Fruit fly (Drosophila melanogaster) whole organism, embryonic: ENCODE data around the gene Polr3I.

ENCODE experiments used
- Asciz ChIP-seq: fragments of 200-800 bp; sonication (Bioruptor generic); optimal IDR thresholded peaks from 2 replicates; lab custom pipeline; 2017; ENCODE audit warnings: missing biosample characterization, mild to moderate bottlenecking, missing genetic modification characterization, missing genetic modification reagents
- CG10209 ChIP-seq: fragments of 200-800 bp; sonication (Bioruptor generic); optimal IDR thresholded peaks from 3 replicates; lab custom pipeline; 2017; ENCODE audit warnings: missing biosample characterization, mild to moderate bottlenecking, missing genetic modification characterization, missing genetic modification reagents
- CG12104 ChIP-seq: fragments of 200-800 bp; sonication (Bioruptor generic); optimal IDR thresholded peaks from 3 replicates; lab custom pipeline; 2016; ENCODE audit warnings: missing biosample characterization, missing genetic modification characterization
- CG12391 ChIP-seq: fragments of 200-800 bp; sonication (Bioruptor generic); optimal IDR thresholded peaks from 3 replicates; lab custom pipeline; 2018; ENCODE audit warnings: missing biosample characterization, mild to moderate bottlenecking, missing genetic modification characterization, moderate library complexity
- CG1602 ChIP-seq: fragments of 200-800 bp; sonication (Bioruptor generic); optimal IDR thresholded peaks from 3 replicates; lab custom pipeline; 2016; ENCODE audit warnings: missing biosample characterization, missing genetic modification characterization
- CG1603 ChIP-seq: fragments of 200-800 bp; sonication (Bioruptor generic); optimal IDR thresholded peaks from 2 replicates; lab custom pipeline; 2019; ENCODE audit warnings: missing biosample characterization, mild to moderate bottlenecking, missing genetic modification characterization, moderate library complexity
- CG18262 ChIP-seq: fragments of 200-800 bp; optimal IDR thresholded peaks from 3 replicates; lab custom pipeline; 2019; ENCODE audit warnings: missing biosample characterization, mild to moderate bottlenecking, missing genetic modification characterization, moderate library complexity
- CG2116 ChIP-seq: fragments of 200-800 bp; sonication (Bioruptor generic); optimal IDR thresholded peaks from 3 replicates; lab custom pipeline; 2018; ENCODE audit warnings: missing biosample characterization, mild to moderate bottlenecking, missing genetic modification characterization
- CG2712 ChIP-seq: fragments of 200-800 bp; optimal IDR thresholded peaks from 3 replicates; lab custom pipeline; 2019; ENCODE audit warnings: missing biosample characterization, mild to moderate bottlenecking, missing genetic modification characterization, moderate library complexity
- CG34224 ChIP-seq: fragments of 200-800 bp; sonication (Bioruptor generic); IDR thresholded peaks from 3 replicates; pipeline ENCODE4 v1.3.6; 2022; ENCODE audit warnings: missing biosample characterization, missing genetic modification characterization; ENCODE audit not compliant: partially characterized antibody
- CG5245 ChIP-seq: fragments of 200-800 bp; sonication (Bioruptor generic); optimal IDR thresholded peaks from 3 replicates; lab custom pipeline; 2016; ENCODE audit warnings: missing biosample characterization, missing genetic modification characterization
- CG8290 ChIP-seq, 3 experiments: fragments of 200-800 bp; sonication (Bioruptor generic); optimal IDR thresholded peaks; 2 replicates each; lab custom pipeline; 2016 to 2019; ENCODE audit warnings: missing biosample characterization in 3 of 3, missing genetic modification characterization in 3 of 3, mild to moderate bottlenecking in 2 of 3, moderate library complexity in 1 of 3
- CG8924 ChIP-seq: fragments of 200-800 bp; optimal IDR thresholded peaks from 3 replicates; lab custom pipeline; 2019; ENCODE audit warnings: missing biosample characterization, mild to moderate bottlenecking, missing genetic modification characterization, moderate library complexity
- Dfd ChIP-seq, 2 experiments: fragments of >200 bp; optimal IDR thresholded peaks; 2 replicates each; lab custom pipeline; 2017; ENCODE audit warnings: missing biosample characterization in 2 of 2, missing genetic modification characterization in 2 of 2
- Doc2 ChIP-seq: fragments of 200-800 bp; sonication (Bioruptor generic); IDR thresholded peaks from 2 replicates; pipeline ENCODE4 v1.3.6; 2022; ENCODE audit warnings: missing biosample characterization, missing genetic modification characterization
- Ets97D ChIP-seq: fragments of 200-800 bp; sonication (Bioruptor generic); optimal IDR thresholded peaks from 3 replicates; lab custom pipeline; 2016; ENCODE audit warnings: missing biosample characterization, missing genetic modification characterization
- H2.0 ChIP-seq: fragments of 200-800 bp; sonication (Bioruptor generic); IDR thresholded peaks from 2 replicates; pipeline ENCODE4 v1.3.6; 2022; ENCODE audit warnings: missing biosample characterization, missing genetic modification characterization
- HLH4C ChIP-seq: fragments of 200-800 bp; sonication (Bioruptor generic); IDR thresholded peaks from 3 replicates; pipeline ENCODE4 v1.3.6; 2022; ENCODE audit warnings: missing biosample characterization, missing genetic modification characterization; ENCODE audit not compliant: partially characterized antibody
- Hsf ChIP-seq: fragments of 200-800 bp; sonication (Bioruptor generic); optimal IDR thresholded peaks from 3 replicates; lab custom pipeline; 2016; ENCODE audit warnings: missing biosample characterization, missing genetic modification characterization
- MBD-R2 ChIP-seq: fragments of 200-800 bp; sonication (Bioruptor generic); IDR thresholded peaks from 2 replicates; pipeline ENCODE4 v1.3.6; 2022; ENCODE audit warnings: missing biosample characterization, missing genetic modification characterization
- MESR4 ChIP-seq: fragments of 200-800 bp; sonication (Bioruptor generic); optimal IDR thresholded peaks from 2 replicates; lab custom pipeline; 2018; ENCODE audit warnings: missing biosample characterization, mild to moderate bottlenecking, missing genetic modification characterization, moderate library complexity
- Meics ChIP-seq: fragments of 200-800 bp; sonication (Bioruptor generic); optimal IDR thresholded peaks from 2 replicates; lab custom pipeline; 2017; ENCODE audit warnings: missing biosample characterization, mild to moderate bottlenecking, missing genetic modification characterization
- Scr ChIP-seq: fragments of 200-800 bp; sonication (Bioruptor generic); IDR thresholded peaks from 2 replicates; pipeline ENCODE4 v1.3.6; 2022; ENCODE audit warnings: missing biosample characterization, missing genetic modification characterization; ENCODE audit not compliant: partially characterized antibody
- Spps ChIP-seq: fragments of 200-800 bp; sonication (Bioruptor generic); optimal IDR thresholded peaks from 2 replicates; lab custom pipeline; 2018; ENCODE audit warnings: missing biosample characterization, mild to moderate bottlenecking, missing genetic modification characterization
- Stat92E ChIP-seq, 3 experiments: fragments of >200 bp in 2 of 3; fragments of 200-800 bp in 1 of 3; sonication (Bioruptor generic) in 1 of 3; optimal IDR thresholded peaks; 2 replicates each; lab custom pipeline; 2017 to 2019; ENCODE audit warnings: missing biosample characterization in 3 of 3, missing genetic modification characterization in 3 of 3, mild to moderate bottlenecking in 1 of 3, moderate library complexity in 1 of 3
- Tbp ChIP-seq: fragments of >200 bp; optimal IDR thresholded peaks from 2 replicates; lab custom pipeline; 2018; ENCODE audit warnings: missing biosample characterization, missing genetic modification characterization
- Trl ChIP-seq, 3 experiments: fragments of >200 bp in 2 of 3; fragments of 200-800 bp in 1 of 3; sonication (Bioruptor generic) in 1 of 3; optimal IDR thresholded peaks; 2 replicates in 1 of 3; 3 replicates in 2 of 3; lab custom pipeline; 2016 to 2017; ENCODE audit warnings: missing biosample characterization in 1 of 3, missing genetic modification characterization in 1 of 3
- abd-A ChIP-seq: fragments of 200-800 bp; sonication (Bioruptor generic); optimal IDR thresholded peaks from 3 replicates; lab custom pipeline; 2019; ENCODE audit warnings: missing biosample characterization, mild to moderate bottlenecking, missing genetic modification characterization, moderate library complexity
- ash1 ChIP-seq: fragments of 200-800 bp; sonication (Bioruptor generic); optimal IDR thresholded peaks from 2 replicates; lab custom pipeline; 2018; ENCODE audit warnings: missing biosample characterization, mild to moderate bottlenecking, missing genetic modification characterization
- dmrt99B ChIP-seq: fragments of 200-800 bp; sonication (Bioruptor generic); optimal IDR thresholded peaks from 2 replicates; lab custom pipeline; 2018; ENCODE audit warnings: missing biosample characterization, mild to moderate bottlenecking, missing genetic modification characterization, moderate library complexity
- en ChIP-seq: fragments of 200-800 bp; sonication (Bioruptor generic); optimal IDR thresholded peaks from 2 replicates; lab custom pipeline; 2016; ENCODE audit warnings: missing biosample characterization, missing genetic modification characterization
- fd102C ChIP-seq: fragments of 200-800 bp; sonication (Bioruptor generic); optimal IDR thresholded peaks from 2 replicates; lab custom pipeline; 2018; ENCODE audit warnings: missing biosample characterization, mild to moderate bottlenecking, missing genetic modification characterization, moderate library complexity
- fu2 ChIP-seq: fragments of 200-800 bp; sonication (Bioruptor generic); optimal IDR thresholded peaks from 2 replicates; lab custom pipeline; 2016; ENCODE audit warnings: missing biosample characterization, missing genetic modification characterization
- gcm ChIP-seq: fragments of 200-800 bp; sonication (Bioruptor generic); optimal IDR thresholded peaks from 2 replicates; lab custom pipeline; 2019; ENCODE audit warnings: missing biosample characterization, mild to moderate bottlenecking, missing genetic modification characterization, moderate library complexity
- inv ChIP-seq: fragments of 200-800 bp; sonication (Bioruptor generic); IDR thresholded peaks from 2 replicates; pipeline ENCODE4 v1.3.6; 2022; ENCODE audit warnings: missing biosample characterization, missing genetic modification characterization; ENCODE audit not compliant: partially characterized antibody
- kah ChIP-seq: fragments of 200-800 bp; sonication (Bioruptor generic); optimal IDR thresholded peaks from 2 replicates; lab custom pipeline; 2018; ENCODE audit warnings: missing biosample characterization, mild to moderate bottlenecking, missing genetic modification characterization
- ken ChIP-seq: fragments of 200-800 bp; sonication (Bioruptor generic); IDR thresholded peaks from 3 replicates; pipeline ENCODE4 v1.3.6; 2022; ENCODE audit warnings: missing biosample characterization, missing genetic modification characterization
- knrl ChIP-seq: fragments of 200-800 bp; sonication (Bioruptor generic); IDR thresholded peaks from 3 replicates; pipeline ENCODE4 v1.3.6; 2022; ENCODE audit warnings: missing biosample characterization, missing genetic modification characterization; ENCODE audit not compliant: partially characterized antibody
- mam ChIP-seq: fragments of 200-800 bp; sonication (Bioruptor generic); optimal IDR thresholded peaks from 3 replicates; lab custom pipeline; 2016; ENCODE audit warnings: missing biosample characterization, missing genetic modification characterization
- oc ChIP-seq: fragments of 200-800 bp; sonication (Bioruptor generic); optimal IDR thresholded peaks from 2 replicates; lab custom pipeline; 2018; ENCODE audit warnings: missing biosample characterization, mild to moderate bottlenecking, missing genetic modification characterization, moderate library complexity
- odd ChIP-seq: fragments of 200-800 bp; sonication (Bioruptor generic); optimal IDR thresholded peaks from 2 replicates; lab custom pipeline; 2017; ENCODE audit warnings: missing biosample characterization, mild to moderate bottlenecking, missing genetic modification characterization
- salm ChIP-seq: fragments of 200-800 bp; sonication (Bioruptor generic); optimal IDR thresholded peaks from 2 replicates; lab custom pipeline; 2018; ENCODE audit warnings: missing biosample characterization, mild to moderate bottlenecking, missing genetic modification characterization
- tgo ChIP-seq: fragments of 200-800 bp; sonication (Bioruptor generic); IDR thresholded peaks from 3 replicates; pipeline ENCODE4 v1.3.6; 2022; ENCODE audit warnings: missing biosample characterization, missing genetic modification characterization
- tio ChIP-seq: fragments of 200-800 bp; sonication (Bioruptor generic); optimal IDR thresholded peaks from 2 replicates; lab custom pipeline; 2017; ENCODE audit warnings: missing biosample characterization, missing genetic modification characterization, inconsistent platforms
- unc-4 ChIP-seq: fragments of 200-800 bp; sonication (Bioruptor generic); IDR thresholded peaks from 2 replicates; pipeline ENCODE4 v1.3.6; 2022; ENCODE audit warnings: missing biosample characterization, missing genetic modification characterization; ENCODE audit not compliant: partially characterized antibody
- z ChIP-seq: fragments of 200-800 bp; sonication (Bioruptor generic); IDR thresholded peaks from 3 replicates; pipeline ENCODE4 v1.3.6; 2022; ENCODE audit warnings: missing biosample characterization, missing genetic modification characterization
- zen ChIP-seq: fragments of 200-800 bp; sonication (Bioruptor generic); optimal IDR thresholded peaks from 3 replicates; lab custom pipeline; 2018; ENCODE audit warnings: missing biosample characterization, mild to moderate bottlenecking, missing genetic modification characterization, moderate library complexity

The Polr3I gene

DNA sequence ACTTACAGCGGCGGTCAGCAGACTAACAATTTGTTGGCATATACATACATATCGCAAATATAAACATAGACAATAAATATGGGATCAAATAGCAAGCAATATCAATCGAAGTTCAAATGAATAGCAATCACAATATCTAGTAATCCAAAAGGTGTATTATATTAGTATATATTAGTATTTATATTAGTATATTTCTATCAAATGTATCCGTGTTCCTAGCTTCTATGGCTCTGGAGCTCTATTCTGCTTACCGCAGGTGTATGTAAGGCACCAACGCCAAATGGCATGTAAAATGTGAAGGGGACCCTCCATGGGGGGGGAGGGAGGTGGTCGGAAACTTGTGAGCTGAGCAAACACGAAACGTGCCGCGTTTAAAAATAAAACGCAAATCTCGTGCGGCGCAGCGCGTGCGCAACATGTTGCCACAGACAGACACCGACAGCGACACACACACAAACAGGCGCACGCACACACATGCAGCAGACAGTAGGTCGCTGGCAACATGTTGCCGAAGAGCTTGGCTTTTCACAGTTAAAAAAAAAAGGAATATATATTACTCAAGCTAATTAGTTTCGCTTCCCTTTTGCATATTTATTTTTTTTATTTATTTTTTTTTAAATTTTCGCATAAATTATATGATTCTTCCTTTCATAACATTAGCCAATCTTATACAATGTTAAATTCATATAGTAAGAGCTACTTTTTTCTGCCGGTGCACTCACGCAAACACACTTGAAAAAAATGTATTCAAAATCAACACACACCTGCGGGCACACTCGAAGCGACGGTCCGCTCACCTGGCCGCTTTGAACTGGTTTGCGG, 46.3 kb downstream of the Polr3I start (continued):
- peak; percentile 63 for TF ChIP-seq CG12391 (tag; lab: Kevin White, UChicago)
- peak; percentile 55 for TF ChIP-seq Asciz (GFP tag; lab: Kevin White, UChicago)
- TF ChIP-seq fd102C (GFP tag; lab: Kevin White, UChicago) = no peak
- peak; percentile 26 for TF ChIP-seq zen
- peak; percentile 19 for TF ChIP-seq Hsf (GFP tag; lab: Kevin White, UChicago)
- TF ChIP-seq Meics (GFP tag; lab: Kevin White, UChicago) = peak; percentile 67
- no peak for TF ChIP-seq CG2116
- TF ChIP-seq CG10209 (GFP tag; lab: Kevin White, UChicago) = peak; percentile 55
- TF ChIP-seq z (GFP tag; lab: Robert Waterston, UW) = no peak
- peak; percentile 50 for TF ChIP-seq CG12104
- peak; percentile 12 for TF ChIP-seq Ets97D (GFP tag; lab: Kevin White, UChicago)
- TF ChIP-seq ken (GFP tag; lab: Robert Waterston, UW) = no peak
- TF ChIP-seq knrl (GFP tag; lab: Robert Waterston, UW) = no peak
- TF ChIP-seq fu2 (GFP tag; lab: Kevin White, UChicago) = no peak
- TF ChIP-seq MBD-R2 (GFP tag; lab: Robert Waterston, UW) = peak; percentile 27; the same call in 1 of the 2 replicates
- peak; percentile 73 for TF ChIP-seq oc (tag; lab: Kevin White, UChicago)
- no peak for TF ChIP-seq Stat92E (GFP tag; optimal IDR thresholded peaks at IDR 0.05; lab: Kevin White, UChicago)
- peak; percentile 39 for TF ChIP-seq CG1602 (GFP tag; lab: Kevin White, UChicago)
- peak; percentile 41 for TF ChIP-seq mam (GFP tag; lab: Kevin White, UChicago)
- TF ChIP-seq Trl (optimal IDR thresholded peaks at IDR 0.05; lab: Kevin White, UChicago) = no peak
- peak; percentile 24 for TF ChIP-seq Trl (GFP tag; optimal IDR thresholded peaks at IDR 0.05; lab: Kevin White, UChicago)
- peak; percentile 2 for TF ChIP-seq CG1603 (tag; lab: Kevin White, UChicago)
- TF ChIP-seq CG18262 (tag; lab: Kevin White, UChicago) = peak; percentile 50
- no peak for TF ChIP-seq abd-A (tag; lab: Kevin White, UChicago)
- TF ChIP-seq HLH4C (GFP tag; lab: Robert Waterston, UW) = no peak
- peak; percentile 49 for TF ChIP-seq salm (tag; lab: Kevin White, UChicago)
- peak; percentile 84 for TF ChIP-seq dmrt99B (tag; lab: Kevin White, UChicago)
- TF ChIP-seq CG8290 (GFP tag; optimal IDR thresholded peaks at IDR 0.05; lab: Kevin White, UChicago) = no peak
- TF ChIP-seq CG8290 (tag; optimal IDR thresholded peaks at IDR 0.05; lab: Kevin White, UChicago) = peak in 1 of 2 experiments; percentile 21
- TF ChIP-seq ash1 (GFP tag; lab: Kevin White, UChicago) = no peak
- TF ChIP-seq gcm (GFP tag; lab: Kevin White, UChicago) = peak; percentile 34
- no peak for TF ChIP-seq unc-4 (GFP tag; lab: Robert Waterston, UW)
- peak; percentile 72 for TF ChIP-seq CG2712
- TF ChIP-seq tio = no peak
- peak; percentile 57 for TF ChIP-seq H2.0
- no peak for TF ChIP-seq en
- TF ChIP-seq Dfd (GFP tag; optimal IDR thresholded peaks at IDR 0.05; lab: Kevin White, UChicago) = no peak
- TF ChIP-seq Doc2 (GFP tag; lab: Robert Waterston, UW) = no peak
- no peak for TF ChIP-seq MESR4 (GFP tag; lab: Kevin White, UChicago)
- peak; percentile 7 for TF ChIP-seq Spps (tag; lab: Kevin White, UChicago)
- TF ChIP-seq inv (GFP tag; lab: Robert Waterston, UW) = no peak
- TF ChIP-seq Tbp (GFP tag; lab: Kevin White, UChicago) = no peak
- TF ChIP-seq tgo (GFP tag; lab: Robert Waterston, UW) = peak; percentile 74
- TF ChIP-seq Scr (GFP tag; lab: Robert Waterston, UW) = no peak
- TF ChIP-seq CG5245 (GFP tag; lab: Kevin White, UChicago) = peak; percentile 40
- TF ChIP-seq odd (GFP tag; lab: Kevin White, UChicago) = peak; percentile 39
- no peak for TF ChIP-seq CG34224 (GFP tag; lab: Robert Waterston, UW)
- peak; percentile 27 for TF ChIP-seq CG8924
- TF ChIP-seq kah (GFP tag; lab: Kevin White, UChicago) = no peak
